Fruit fly (Drosophila melanogaster): ENCODE results near the gene ssp5.
A peak's percentile ranks its signal among the peaks of the same experiment; 100 is the strongest.

Gene ssp5

dm6 chr3R:12062844-12063243 lies 29.9 kb downstream of the ssp5 start, which contains the start of gene CG14740:
Gene CG14740 (minus strand): TSS chr3R:12062944.
- TF ChIP-seq Hr39 (GFP tag; optimal IDR thresholded peaks at IDR 0.05) = no peak
- TF ChIP-seq spab (GFP tag; optimal IDR thresholded peaks at IDR 0.05) = no peak
- TF ChIP-seq dsx (GFP tag; optimal IDR thresholded peaks at IDR 0.05; ENCODE audit: poor library complexity, severe bottlenecking) = no peak
- no peak for TF ChIP-seq CG3919 (GFP tag; optimal IDR thresholded peaks at IDR 0.05)
- TF ChIP-seq CG6808 (GFP tag; optimal IDR thresholded peaks at IDR 0.05) = no peak
- TF ChIP-seq OdsH (GFP tag; optimal IDR thresholded peaks at IDR 0.05) = no peak
- TF ChIP-seq Smox (GFP tag; optimal IDR thresholded peaks at IDR 0.05) = no peak
- no peak for TF ChIP-seq CG11902 (GFP tag; optimal IDR thresholded peaks at IDR 0.05)
- no peak for TF ChIP-seq CG9139 (GFP tag; optimal IDR thresholded peaks at IDR 0.05)
- no peak for TF ChIP-seq achi (GFP tag; optimal IDR thresholded peaks at IDR 0.05)

- TF ChIP-seq CG1621 (tag; optimal IDR thresholded peaks at IDR 0.05) = peak; percentile 59
- TF ChIP-seq CG31627 (GFP tag; optimal IDR thresholded peaks at IDR 0.05) = peak; percentile 59
- TF ChIP-seq Ets21C (GFP tag; optimal IDR thresholded peaks at IDR 0.05) = peak; percentile 47
- TF ChIP-seq CG3919 (GFP tag; optimal IDR thresholded peaks at IDR 0.05) = peak; percentile 82
- TF ChIP-seq pdm3 (GFP tag; optimal IDR thresholded peaks at IDR 0.05) = peak; percentile 34
- peak; percentile 71 for TF ChIP-seq CG7368 (GFP tag; optimal IDR thresholded peaks at IDR 0.05)
- TF ChIP-seq CG10669 (GFP tag; optimal IDR thresholded peaks at IDR 0.05) = peak; percentile 79
- TF ChIP-seq lz (GFP tag; optimal IDR thresholded peaks at IDR 0.05) = peak; percentile 55
- TF ChIP-seq spab (GFP tag; optimal IDR thresholded peaks at IDR 0.05) = peak; percentile 70
- TF ChIP-seq CG34406 (GFP tag; optimal IDR thresholded peaks at IDR 0.05) = peak; percentile 77
- TF ChIP-seq eg (GFP tag; IDR thresholded peaks at IDR 0.05) = peak; percentile 79
- peak; percentile 73 for TF ChIP-seq CG6792 (GFP tag; optimal IDR thresholded peaks at IDR 0.05)
- peak; percentile 39 for TF ChIP-seq CG8319 (GFP tag; optimal IDR thresholded peaks at IDR 0.05)
- peak; percentile 85 for TF ChIP-seq svp (GFP tag)
- TF ChIP-seq Sox14 (GFP tag; optimal IDR thresholded peaks at IDR 0.05) = peak; percentile 32
- peak; percentile 62 for TF ChIP-seq Lpt (GFP tag; optimal IDR thresholded peaks at IDR 0.05)
- no peak for TF ChIP-seq Eip78C (GFP tag)
- TF ChIP-seq CG6276 (GFP tag; optimal IDR thresholded peaks at IDR 0.05) = peak; percentile 10
- TF ChIP-seq CG11294 (GFP tag; IDR thresholded peaks at IDR 0.05) = peak; percentile 20; the same call in 1 of the 2 replicates
- peak; percentile 48 for TF ChIP-seq Sox15 (GFP tag; optimal IDR thresholded peaks at IDR 0.05)
- peak; percentile 53 for TF ChIP-seq CG16779 (tag; optimal IDR thresholded peaks at IDR 0.05)
- TF ChIP-seq CG15336 (GFP tag; IDR thresholded peaks at IDR 0.05) = no peak; the same call in 1 of the 2 replicates
- peak; percentile 78 for TF ChIP-seq acj6 (GFP tag; optimal IDR thresholded peaks at IDR 0.05)
- no peak for TF ChIP-seq dac (GFP tag; optimal IDR thresholded peaks at IDR 0.05)
- peak; percentile 86 for TF ChIP-seq CG3032 (tag; optimal IDR thresholded peaks at IDR 0.05)
- peak; percentile 63 for TF ChIP-seq CG32006 (GFP tag; optimal IDR thresholded peaks at IDR 0.05)
- peak; percentile 21 to 31 for TF ChIP-seq salr (GFP tag; optimal IDR thresholded peaks at IDR 0.05)
- peak; percentile 38 for TF ChIP-seq Hr39 (GFP tag; optimal IDR thresholded peaks at IDR 0.05)
- peak; percentile 67 for TF ChIP-seq CG6808 (GFP tag; optimal IDR thresholded peaks at IDR 0.05)
- peak; percentile 21 for TF ChIP-seq Eip93F (GFP tag; optimal IDR thresholded peaks at IDR 0.05)
- peak; percentile 58 for TF ChIP-seq Blimp-1 (GFP tag; optimal IDR thresholded peaks at IDR 0.05)
- TF ChIP-seq ss (GFP tag; optimal IDR thresholded peaks at IDR 0.05) = peak; percentile 51 to 81
- peak; percentile 71 for TF ChIP-seq Met (GFP tag; optimal IDR thresholded peaks at IDR 0.05)
- TF ChIP-seq topi (GFP tag; optimal IDR thresholded peaks at IDR 0.05) = peak; percentile 67
- TF ChIP-seq CG11902 (GFP tag; optimal IDR thresholded peaks at IDR 0.05) = peak; percentile 68
- TF ChIP-seq fd85E (GFP tag; optimal IDR thresholded peaks at IDR 0.05) = no peak
- peak; percentile 7 for TF ChIP-seq CG4318 (GFP tag; optimal IDR thresholded peaks at IDR 0.05)
- peak; percentile 74 for TF ChIP-seq achi (GFP tag; optimal IDR thresholded peaks at IDR 0.05)
- TF ChIP-seq Hr38 (GFP tag; optimal IDR thresholded peaks at IDR 0.05) = no peak
- TF ChIP-seq fkh (GFP tag; optimal IDR thresholded peaks at IDR 0.05) = no peak
- TF ChIP-seq CG9139 (GFP tag; optimal IDR thresholded peaks at IDR 0.05) = peak; percentile 71
- TF ChIP-seq Gug (GFP tag; IDR thresholded peaks at IDR 0.05) = peak; percentile 58
- TF ChIP-seq CG8119 (GFP tag; IDR thresholded peaks at IDR 0.05) = peak; percentile 77
- peak; percentile 82 for TF ChIP-seq esn (GFP tag; optimal IDR thresholded peaks at IDR 0.05)
- TF ChIP-seq OdsH (GFP tag; optimal IDR thresholded peaks at IDR 0.05) = peak; percentile 75
- peak; percentile 71 for TF ChIP-seq CG11762 (GFP tag; optimal IDR thresholded peaks at IDR 0.05; ENCODE audit: insufficient read depth)
- TF ChIP-seq net (GFP tag; optimal IDR thresholded peaks at IDR 0.05) = peak; percentile 54
Observed at dm6 chr3R:12078961-12079360, 46.0 kb downstream of the ssp5 start.

All from whole organism, prepupa.